Worm (Caenorhabditis elegans) whole organism, early embryonic: ENCODE results near the gene gfi-1.

Source experiments
- B0310.2 ChIP-seq: sonication (generic microtip); optimal IDR thresholded peaks from 2 replicates; lab custom pipeline; 2016; ENCODE audit warnings: mild to moderate bottlenecking, missing genetic modification characterization, missing compliant biosample characterization
- ama-1 ChIP-seq: fragments of 150-350 bp; optimal IDR thresholded peaks from 2 replicates; lab custom pipeline; 2014
- ceh-36 ChIP-seq: sonication (generic microtip); optimal IDR thresholded peaks from 2 replicates; lab custom pipeline; 2016; ENCODE audit warnings: missing genetic modification characterization, inconsistent platforms, missing compliant biosample characterization
- hmg-4 ChIP-seq: fragments of 200-800 bp; sonication (Bioruptor generic); optimal IDR thresholded peaks from 2 replicates; lab custom pipeline; 2018; ENCODE audit warnings: mild to moderate bottlenecking, missing genetic modification characterization, missing compliant biosample characterization

DNA sequence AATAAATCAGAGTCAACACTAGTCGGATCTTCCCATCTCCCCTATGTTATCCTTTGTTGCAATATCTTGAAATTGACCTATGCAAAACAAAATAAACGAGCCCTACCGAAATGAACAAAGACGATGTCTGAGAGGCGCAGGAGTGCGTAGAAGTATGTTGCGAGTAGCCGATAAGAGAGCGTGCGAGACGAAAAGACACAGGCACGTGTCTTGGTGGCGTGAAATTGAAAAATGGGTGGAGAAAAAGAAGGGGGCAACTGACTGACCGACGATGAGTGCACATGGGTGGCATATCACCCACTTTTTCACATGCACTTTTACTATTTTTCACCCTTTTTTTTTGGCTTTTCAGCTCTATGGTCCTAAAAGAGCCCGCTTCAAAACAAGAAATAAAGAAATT, 51.6 kb downstream of the gfi-1 start:
- TF ChIP-seq ama-1 (no peak), ceh-36 (tag; lab: Kevin White, UChicago) (no peak), B0310.2 (tag; lab: Kevin White, UChicago) (no peak), hmg-4 (GFP tag; lab: Kevin White, UChicago) (no peak)
